Worm (Caenorhabditis elegans): ENCODE results near the gene lit-1.

The lit-1 gene

ce11 chrIII:13763260-13764112, 61.7 kb downstream of the lit-1 start (continued):
- 0 out of 2 replicates have a peak, but pooled peaks have one; percentile 12 for TF ChIP-seq dox-1 (GFP tag; IDR thresholded peaks at IDR 0.05)
- TF ChIP-seq attf-5 (GFP tag; optimal IDR thresholded peaks at IDR 0.05), result peak; percentile 9
- peak; percentile 73; the same call in 1 of the 2 replicates for TF ChIP-seq madf-3 (GFP tag; IDR thresholded peaks at IDR 0.05)
- peak; percentile 23 for TF ChIP-seq K12H6.12 (tag; optimal IDR thresholded peaks at IDR 0.05)
- peak; percentile 23 for TF ChIP-seq efl-1 (GFP tag; optimal IDR thresholded peaks at IDR 0.05)
- no peak for TF ChIP-seq T26A5.8 (tag; optimal IDR thresholded peaks at IDR 0.05)
- peak; percentile 78 for TF ChIP-seq B0336.3 (GFP tag; IDR thresholded peaks at IDR 0.05)
- peak; percentile 30; the same call in 1 of the 2 replicates for TF ChIP-seq D2030.7 (GFP tag; IDR thresholded peaks at IDR 0.05)
- TF ChIP-seq cebp-1 (GFP tag; IDR thresholded peaks at IDR 0.05), result no peak
- peak; percentile 44 for TF ChIP-seq cebp-1 (tag; optimal IDR thresholded peaks at IDR 0.05)
- TF ChIP-seq C06A6.2 (GFP tag; conservative IDR thresholded peaks at IDR 0.05), result peak; percentile 62; the same call in 1 of the 2 replicates
- no peak for TF ChIP-seq lsl-1 (GFP tag; optimal IDR thresholded peaks at IDR 0.05)
- TF ChIP-seq madf-6 (GFP tag; IDR thresholded peaks at IDR 0.05), result peak; percentile 10; the same call in 1 of the 2 replicates
- no peak for TF ChIP-seq sea-2 (GFP tag; IDR thresholded peaks at IDR 0.05)
- peak; percentile 40 for TF ChIP-seq ZK185.1 (tag; optimal IDR thresholded peaks at IDR 0.05; ENCODE audit: poor library complexity, severe bottlenecking)
- TF ChIP-seq nhr-90 (tag; optimal IDR thresholded peaks at IDR 0.05), result no peak
- no peak for TF ChIP-seq rpc-1 (optimal IDR thresholded peaks at IDR 0.05)
- TF ChIP-seq rpc-1 (tag; optimal IDR thresholded peaks at IDR 0.05), result no peak
- peak in 1 of 3 experiments; percentile 15 for TF ChIP-seq lin-35 (GFP tag; optimal IDR thresholded peaks at IDR 0.05)
- TF ChIP-seq F23B12.7 (tag; optimal IDR thresholded peaks at IDR 0.05; ENCODE audit: insufficient read depth), result no peak
- TF ChIP-seq F57A8.1 (GFP tag; optimal IDR thresholded peaks at IDR 0.05), result no peak
- 0 out of 2 replicates have a peak, but pooled peaks have one; percentile 7 for TF ChIP-seq F33H1.4 (GFP tag; IDR thresholded peaks at IDR 0.05)
- peak; percentile 25 for TF ChIP-seq snpc-3.4 (tag; optimal IDR thresholded peaks at IDR 0.05)
- TF ChIP-seq ztf-22 (GFP tag; optimal IDR thresholded peaks at IDR 0.05), result peak; percentile 2
- peak; percentile 33 for TF ChIP-seq B0035.1 (tag; optimal IDR thresholded peaks at IDR 0.05)
- peak; percentile 23 for TF ChIP-seq lin-40 (tag; optimal IDR thresholded peaks at IDR 0.05)
- TF ChIP-seq atf-7 (tag; optimal IDR thresholded peaks at IDR 0.05), result no peak
- TF ChIP-seq gei-17 (GFP tag; optimal IDR thresholded peaks at IDR 0.05), result peak; percentile 18
- TF ChIP-seq unc-130 (GFP tag; optimal IDR thresholded peaks at IDR 0.05), result no peak
- no peak for TF ChIP-seq xnd-1 (tag; optimal IDR thresholded peaks at IDR 0.05)
- TF ChIP-seq Y53F4B.3 (GFP tag; IDR thresholded peaks at IDR 0.05), result no peak

ce11 chrIII:13765782-13766181, 64.0 kb downstream of the lit-1 start:
- TF ChIP-seq zfh-2 (GFP tag; conservative IDR thresholded peaks at IDR 0.05) (0 out of 2 replicates have a peak, but pooled peaks have one; percentile 15), lin-35 (GFP tag; optimal IDR thresholded peaks at IDR 0.05) (peak in 1 of 3 experiments; percentile 1), cebp-2 (GFP tag; IDR thresholded peaks at IDR 0.05) (no peak), madf-3 (GFP tag; IDR thresholded peaks at IDR 0.05) (0 out of 2 replicates have a peak, but pooled peaks have one; percentile 66)

ce11 chrIII:13766704-13767323, 65.0 kb downstream of the lit-1 start:
- no peak for TF ChIP-seq K11D2.4 (GFP tag; IDR thresholded peaks at IDR 0.05)
- TF ChIP-seq hmg-1.2 (GFP tag; IDR thresholded peaks at IDR 0.05), result no peak
- no peak for TF ChIP-seq B0019.2 (GFP tag; conservative IDR thresholded peaks at IDR 0.05)
- TF ChIP-seq hlh-12 (tag; optimal IDR thresholded peaks at IDR 0.05), result no peak
- peak in 1 of 3 experiments; percentile 5 for TF ChIP-seq lin-35 (GFP tag; optimal IDR thresholded peaks at IDR 0.05)
- TF ChIP-seq nfyb-1 (GFP tag; IDR thresholded peaks at IDR 0.05), result peak; percentile 52; the same call in 1 of the 2 replicates
- TF ChIP-seq lag-1 (GFP tag; IDR thresholded peaks at IDR 0.05), result no peak
- TF ChIP-seq madf-3 (GFP tag; IDR thresholded peaks at IDR 0.05), result no peak
- TF ChIP-seq ztf-18 (tag; optimal IDR thresholded peaks at IDR 0.05), result no peak
- TF ChIP-seq hmg-20 (GFP tag; IDR thresholded peaks at IDR 0.05), result no peak
- no peak for TF ChIP-seq sea-2 (GFP tag; IDR thresholded peaks at IDR 0.05)
- TF ChIP-seq Y67H2A.10 (GFP tag; conservative IDR thresholded peaks at IDR 0.05), result no peak
- TF ChIP-seq lin-54 (GFP tag; optimal IDR thresholded peaks at IDR 0.05), result no peak
- no peak for TF ChIP-seq ztf-28 (GFP tag; IDR thresholded peaks at IDR 0.05)
- TF ChIP-seq ztf-6 (GFP tag; IDR thresholded peaks at IDR 0.05), result no peak
